Worm (Caenorhabditis elegans) whole organism, early embryonic: Measurements from ENCODE around the gene dur-1.

Experiments used
- B0310.2 ChIP-seq: sonication (generic microtip); optimal IDR thresholded peaks from 2 replicates; lab custom pipeline; 2016; ENCODE audit warnings: mild to moderate bottlenecking, missing genetic modification characterization, missing compliant biosample characterization
- F13C5.2 ChIP-seq: sonication (generic microtip); optimal IDR thresholded peaks from 2 replicates; lab custom pipeline; 2017; ENCODE audit warnings: mild to moderate bottlenecking, missing genetic modification characterization, inconsistent platforms, missing compliant biosample characterization
- aly-1 ChIP-seq: sonication (generic microtip); optimal IDR thresholded peaks from 2 replicates; lab custom pipeline; 2016; ENCODE audit warnings: missing genetic modification characterization, missing compliant biosample characterization
- ama-1 ChIP-seq: fragments of 150-350 bp; optimal IDR thresholded peaks from 2 replicates; lab custom pipeline; 2014
- ceh-13 ChIP-seq: fragments of 200-800 bp; sonication (Bioruptor generic); optimal IDR thresholded peaks from 2 replicates; lab custom pipeline; 2018; ENCODE audit warnings: mild to moderate bottlenecking, missing genetic modification characterization, missing compliant biosample characterization
- ceh-36 ChIP-seq: sonication (generic microtip); optimal IDR thresholded peaks from 2 replicates; lab custom pipeline; 2016; ENCODE audit warnings: missing genetic modification characterization, inconsistent platforms, missing compliant biosample characterization
- ets-7 ChIP-seq: sonication (generic microtip); optimal IDR thresholded peaks from 2 replicates; lab custom pipeline; 2016; ENCODE audit warnings: missing genotype, missing genetic modification characterization, missing compliant biosample characterization
- flt-1 ChIP-seq: fragments of 200-800 bp; sonication (Bioruptor generic); IDR thresholded peaks from 2 replicates; pipeline ENCODE4 v1.3.6; 2022; ENCODE audit warnings: missing genetic modification characterization, missing compliant biosample characterization
- hmbx-1 ChIP-seq: sonication (generic microtip); optimal IDR thresholded peaks from 2 replicates; lab custom pipeline; 2016; ENCODE audit warnings: mild to moderate bottlenecking, missing genetic modification characterization, missing compliant biosample characterization
- hmg-4 ChIP-seq: fragments of 200-800 bp; sonication (Bioruptor generic); optimal IDR thresholded peaks from 2 replicates; lab custom pipeline; 2018; ENCODE audit warnings: mild to moderate bottlenecking, missing genetic modification characterization, missing compliant biosample characterization
- hnd-1 ChIP-seq: sonication (generic microtip); optimal IDR thresholded peaks from 2 replicates; lab custom pipeline; 2016; ENCODE audit warnings: missing genetic modification characterization, missing compliant biosample characterization
- pes-1 ChIP-seq: fragments of 200-800 bp; sonication (Bioruptor generic); IDR thresholded peaks from 2 replicates; pipeline ENCODE4 v1.3.6; 2022; ENCODE audit warnings: missing genetic modification reagents, missing genetic modification characterization, missing compliant biosample characterization
- scrt-1 ChIP-seq: fragments of 200-800 bp; sonication (Bioruptor generic); IDR thresholded peaks from 2 replicates; pipeline ENCODE4 v1.3.6; 2022; ENCODE audit warnings: missing genetic modification characterization, missing compliant biosample characterization
- sea-1 ChIP-seq: fragments of 200-800 bp; sonication (Bioruptor generic); conservative IDR thresholded peaks from 2 replicates; pipeline ENCODE4 v1.3.6; 2022; ENCODE audit warnings: missing genetic modification characterization, missing compliant biosample characterization
- tbx-11 ChIP-seq: fragments of 200-800 bp; sonication (Bioruptor generic); IDR thresholded peaks from 2 replicates; pipeline ENCODE4 v1.3.6; 2022; ENCODE audit warnings: missing genetic modification characterization, missing compliant biosample characterization
- tbx-37 ChIP-seq: fragments of 200-800 bp; sonication (Bioruptor generic); conservative IDR thresholded peaks from 2 replicates; pipeline ENCODE4 v1.3.6; 2022; ENCODE audit warnings: missing genetic modification reagents, missing genetic modification characterization, missing compliant biosample characterization
- tra-4 ChIP-seq: sonication (generic microtip); optimal IDR thresholded peaks from 2 replicates; lab custom pipeline; 2017; ENCODE audit warnings: missing genetic modification characterization, missing compliant biosample characterization

The dur-1 gene

DNA sequence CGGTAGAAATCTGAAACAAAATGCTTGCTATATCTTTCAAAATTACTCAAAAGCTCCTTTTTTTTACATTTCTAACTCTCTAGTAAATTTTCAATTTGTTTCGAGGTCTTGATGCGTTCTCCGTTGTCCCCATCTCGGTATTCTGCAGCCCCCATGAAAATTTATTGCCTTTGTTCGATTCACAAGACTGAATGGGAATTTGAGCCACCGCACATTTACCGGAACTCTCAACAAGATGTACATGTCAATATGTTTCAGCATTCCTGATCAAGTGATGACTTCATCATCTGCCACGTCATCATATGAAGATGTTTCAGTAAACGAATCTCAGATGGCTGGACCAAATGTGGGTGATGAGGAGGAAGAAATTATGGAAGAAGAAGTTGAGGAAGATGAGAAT, 7.6 kb downstream of the dur-1 start:
- TF ChIP-seq hnd-1 (tag; lab: Kevin White, UChicago) (no peak), pes-1 (GFP tag; lab: Robert Waterston, UW) (no peak), flt-1 (GFP tag; lab: Robert Waterston, UW) (no peak), hmg-4 (GFP tag; lab: Kevin White, UChicago) (no peak), ama-1 (lab: Kevin White, UChicago) (no peak), tbx-37 (no peak), scrt-1 (GFP tag; lab: Robert Waterston, UW) (no peak), aly-1 (tag; lab: Kevin White, UChicago) (no peak), tbx-11 (GFP tag; lab: Robert Waterston, UW) (no peak), hmbx-1 (tag; lab: Kevin White, UChicago) (no peak), F13C5.2 (no peak), ets-7 (tag; lab: Kevin White, UChicago) (no peak), tra-4 (tag; lab: Kevin White, UChicago) (no peak), sea-1 (GFP tag; lab: Robert Waterston, UW) (no peak), B0310.2 (tag; lab: Kevin White, UChicago) (no peak), ceh-13 (no peak), ceh-36 (no peak)

DNA sequence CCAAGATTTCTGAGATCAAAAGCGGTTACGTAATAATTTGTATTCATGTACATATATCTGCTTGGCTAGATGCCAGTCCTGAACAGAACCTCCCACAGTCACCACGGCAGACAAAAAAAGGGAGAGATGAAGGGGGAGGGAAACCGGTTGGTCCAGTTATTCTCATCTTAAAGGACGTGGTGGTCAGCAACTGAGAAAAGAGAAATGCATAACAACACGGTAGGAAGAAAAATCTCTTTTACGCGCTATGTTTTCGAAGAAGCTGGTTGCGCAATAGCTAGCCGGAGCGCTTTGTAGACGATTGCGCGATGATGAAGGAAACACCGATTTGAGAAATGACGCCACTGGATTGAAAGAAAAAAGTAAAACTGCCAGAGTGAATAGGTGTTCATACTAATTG, 10.0 kb downstream of the dur-1 start:
- TF ChIP-seq ama-1 (lab: Kevin White, UChicago) (no peak), ceh-13 (no peak), hmg-4 (GFP tag; lab: Kevin White, UChicago) (no peak), ets-7 (tag; lab: Kevin White, UChicago) (no peak), tra-4 (tag; lab: Kevin White, UChicago) (no peak)

DNA sequence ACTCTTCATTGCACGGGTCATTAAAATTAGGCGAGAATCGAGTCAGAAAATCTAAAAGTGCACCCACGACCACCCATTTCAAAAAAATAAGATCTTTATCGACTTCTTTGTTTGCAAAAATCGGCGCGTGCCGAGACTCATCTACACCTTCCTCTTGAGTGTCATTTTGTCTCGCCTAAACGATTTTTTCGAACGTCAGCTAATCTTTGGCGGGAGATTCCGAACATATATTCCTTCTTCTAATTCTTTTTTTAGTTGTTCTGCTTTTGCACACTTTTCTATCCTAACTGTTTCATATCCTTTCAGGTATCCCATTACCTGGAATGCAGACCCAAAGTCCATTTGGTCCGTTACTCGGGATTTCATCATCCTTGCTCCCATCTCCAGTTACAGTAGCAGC, 11.8 kb downstream of the dur-1 start, which contains the start of gene bed-3:
Gene bed-3, plus strand, starts transcription at position 301 of the 400 bp plus-strand sequence.
- TF ChIP-seq F13C5.2: no peak
- TF ChIP-seq tra-4 (tag; lab: Kevin White, UChicago): no peak
- no peak for TF ChIP-seq tbx-37
- TF ChIP-seq aly-1 (tag; lab: Kevin White, UChicago): no peak
- TF ChIP-seq pes-1 (GFP tag; lab: Robert Waterston, UW): no peak
- no peak for TF ChIP-seq hmg-4 (GFP tag; lab: Kevin White, UChicago)
- TF ChIP-seq ceh-13: no peak
- TF ChIP-seq scrt-1 (GFP tag; lab: Robert Waterston, UW): no peak
- no peak for TF ChIP-seq ceh-36
- TF ChIP-seq hnd-1 (tag; lab: Kevin White, UChicago): no peak
- no peak for TF ChIP-seq flt-1 (GFP tag; lab: Robert Waterston, UW)
- TF ChIP-seq B0310.2 (tag; lab: Kevin White, UChicago): no peak

DNA sequence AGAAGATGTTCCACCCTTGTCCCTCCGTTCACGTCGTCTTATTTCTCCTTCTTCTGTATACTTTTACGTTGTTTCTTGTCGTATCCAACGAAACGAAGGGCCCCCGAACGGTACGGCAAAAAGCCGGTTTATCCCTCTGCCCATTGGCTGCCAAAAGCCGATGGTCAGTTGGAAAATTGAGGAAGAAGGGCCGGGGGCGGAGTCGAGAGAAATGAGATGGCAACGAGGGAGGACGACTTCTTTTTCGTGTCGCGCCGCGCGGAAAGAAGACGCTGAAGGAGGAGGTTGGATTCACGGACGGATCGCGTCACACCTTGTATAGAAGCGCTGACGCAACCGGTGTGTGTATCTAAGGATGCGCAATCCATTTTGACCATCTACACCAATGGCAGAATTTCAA, 12.9 kb downstream of the dur-1 start:
- TF ChIP-seq tbx-37 (no peak), hnd-1 (tag; lab: Kevin White, UChicago) (no peak), pes-1 (GFP tag; lab: Robert Waterston, UW) (no peak), aly-1 (tag; lab: Kevin White, UChicago) (no peak), ama-1 (lab: Kevin White, UChicago) (no peak), ets-7 (tag; lab: Kevin White, UChicago) (no peak), hmg-4 (GFP tag; lab: Kevin White, UChicago) (no peak), scrt-1 (GFP tag; lab: Robert Waterston, UW) (no peak), ceh-13 (no peak), tra-4 (tag; lab: Kevin White, UChicago) (no peak), ceh-36 (no peak), hmbx-1 (tag; lab: Kevin White, UChicago) (no peak), tbx-11 (GFP tag; lab: Robert Waterston, UW) (no peak), F13C5.2 (no peak), sea-1 (GFP tag; lab: Robert Waterston, UW) (no peak), B0310.2 (tag; lab: Kevin White, UChicago) (no peak)

DNA sequence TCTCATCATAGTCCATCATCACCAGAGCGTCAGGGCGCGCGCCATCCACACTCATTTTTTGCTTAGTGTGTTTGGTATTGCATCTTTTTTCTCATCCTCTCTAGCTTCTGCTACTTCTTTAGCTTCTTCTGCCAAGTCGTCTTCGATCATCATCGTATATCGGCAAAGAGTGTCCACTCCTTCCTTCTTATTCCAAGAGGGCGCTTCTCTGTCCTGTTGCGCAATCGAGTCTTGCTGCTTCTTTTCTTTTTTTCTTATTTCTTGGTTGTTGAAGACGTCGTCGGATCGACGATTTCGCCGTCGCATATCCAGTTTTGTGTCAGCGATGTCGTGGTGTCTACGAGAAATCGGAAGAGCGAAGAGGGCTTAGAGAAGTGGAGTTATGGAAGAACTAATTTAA, 15.0 kb downstream of the dur-1 start:
- no peak for TF ChIP-seq tra-4 (tag; lab: Kevin White, UChicago)
- TF ChIP-seq hmg-4 (GFP tag; lab: Kevin White, UChicago): no peak

DNA sequence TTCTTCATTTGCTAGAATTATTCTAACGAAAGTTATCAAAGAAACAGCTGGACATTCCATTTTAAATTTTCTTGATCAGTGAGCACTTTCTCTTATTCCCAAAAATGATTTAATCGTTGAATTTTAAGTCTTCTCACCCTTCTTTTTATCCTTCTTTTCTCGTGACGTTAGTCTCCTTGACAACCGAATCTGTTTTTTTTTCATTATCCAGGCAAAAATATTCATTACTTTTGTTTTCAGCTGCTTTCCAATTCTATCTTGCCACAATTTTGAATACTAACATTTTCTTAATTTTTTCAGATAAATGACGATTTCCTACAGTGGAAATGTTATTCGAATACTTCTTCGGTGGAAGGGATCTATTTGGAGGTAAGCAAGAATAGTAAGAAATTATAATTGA, 24.4 kb downstream of the dur-1 start, which contains the start of gene best-13:
Gene best-13, plus strand, starts transcription at position 301 of the 400 bp plus-strand sequence.
- TF ChIP-seq F13C5.2: no peak
- TF ChIP-seq hmg-4 (GFP tag; lab: Kevin White, UChicago): no peak
- TF ChIP-seq pes-1 (GFP tag; lab: Robert Waterston, UW): no peak
- no peak for TF ChIP-seq hmbx-1 (tag; lab: Kevin White, UChicago)
- TF ChIP-seq ets-7 (tag; lab: Kevin White, UChicago): no peak
- no peak for TF ChIP-seq sea-1 (GFP tag; lab: Robert Waterston, UW)
- TF ChIP-seq tbx-11 (GFP tag; lab: Robert Waterston, UW): no peak
- TF ChIP-seq hnd-1 (tag; lab: Kevin White, UChicago): no peak
- TF ChIP-seq flt-1 (GFP tag; lab: Robert Waterston, UW): no peak
- TF ChIP-seq ama-1 (lab: Kevin White, UChicago): no peak
- no peak for TF ChIP-seq tra-4 (tag; lab: Kevin White, UChicago)
- no peak for TF ChIP-seq scrt-1 (GFP tag; lab: Robert Waterston, UW)

DNA sequence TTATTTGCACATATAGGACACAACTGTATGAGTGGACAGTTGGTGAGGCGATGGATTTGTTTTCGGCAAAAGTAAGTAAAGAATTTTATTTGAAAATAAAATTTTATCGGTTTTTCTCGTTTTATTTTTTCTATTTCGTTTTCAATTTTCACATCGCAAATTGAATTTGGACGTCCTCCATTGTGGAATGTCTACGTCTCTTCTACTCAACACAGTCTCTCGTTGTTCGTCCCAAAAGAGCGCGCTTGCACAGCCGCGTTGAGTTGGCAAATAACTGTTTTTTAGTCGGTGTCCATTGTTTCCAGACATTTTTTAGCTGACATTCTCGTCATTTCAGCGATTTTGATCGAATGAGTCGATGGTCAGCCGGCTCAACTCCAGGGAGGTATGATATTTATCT, 28.8 kb downstream of the dur-1 start:
- TF ChIP-seq scrt-1 (GFP tag; lab: Robert Waterston, UW): no peak

DNA sequence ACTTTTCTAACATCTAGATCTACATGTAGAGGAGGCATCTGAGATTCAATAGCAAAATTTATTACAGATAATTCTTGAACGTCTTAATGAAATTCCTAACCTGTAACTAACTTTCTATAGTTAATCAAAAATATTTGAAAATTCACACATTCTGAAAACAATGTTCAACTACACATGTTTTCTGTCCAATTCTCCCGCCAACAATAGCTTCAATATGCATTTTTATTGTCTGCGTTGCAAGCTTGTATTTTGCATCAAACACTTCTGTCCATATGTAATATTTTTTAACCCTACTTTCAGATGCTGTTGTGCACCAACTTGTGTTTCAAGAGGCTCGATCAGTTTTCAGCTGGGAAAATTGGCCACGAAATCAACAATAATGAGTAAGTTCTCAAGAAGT, 29.3 kb downstream of the dur-1 start, which contains the start of gene tbc-3:
Gene tbc-3, plus strand, starts transcription at position 301 of the 400 bp plus-strand sequence.
- TF ChIP-seq ceh-36 (no peak), hmg-4 (GFP tag; lab: Kevin White, UChicago) (no peak), B0310.2 (tag; lab: Kevin White, UChicago) (no peak), F13C5.2 (no peak), ama-1 (lab: Kevin White, UChicago) (no peak), tra-4 (tag; lab: Kevin White, UChicago) (no peak), tbx-37 (no peak), tbx-11 (GFP tag; lab: Robert Waterston, UW) (no peak), aly-1 (tag; lab: Kevin White, UChicago) (no peak), ets-7 (tag; lab: Kevin White, UChicago) (no peak), pes-1 (GFP tag; lab: Robert Waterston, UW) (no peak), hnd-1 (tag; lab: Kevin White, UChicago) (no peak), ceh-13 (no peak), scrt-1 (GFP tag; lab: Robert Waterston, UW) (no peak), hmbx-1 (tag; lab: Kevin White, UChicago) (no peak), flt-1 (GFP tag; lab: Robert Waterston, UW) (no peak), sea-1 (GFP tag; lab: Robert Waterston, UW) (no peak)
